Worm (Caenorhabditis elegans) whole organism, young adult: ENCODE data around the gene ntl-9.

Source experiments
- B0336.3 ChIP-seq: fragments of 200-800 bp; sonication (Bioruptor generic); IDR thresholded peaks from 2 replicates; pipeline ENCODE4 v1.3.6; 2022; ENCODE audit warnings: missing genetic modification characterization, missing compliant biosample characterization
- D2030.7 ChIP-seq: fragments of 200-800 bp; sonication (Bioruptor generic); IDR thresholded peaks from 2 replicates; pipeline ENCODE4 v1.3.6; 2022; ENCODE audit warnings: missing genetic modification reagents, missing genetic modification characterization, missing compliant biosample characterization
- F23B12.7 ChIP-seq: sonication (generic microtip); optimal IDR thresholded peaks from 2 replicates; lab custom pipeline; 2017; ENCODE audit warnings: missing genetic modification characterization, mild to moderate bottlenecking, missing compliant biosample characterization, antibody characterized with exemption, moderate library complexity; ENCODE audit not compliant: insufficient read depth
- F33H1.4 ChIP-seq: fragments of 200-800 bp; sonication (Bioruptor generic); IDR thresholded peaks from 2 replicates; pipeline ENCODE4 v1.3.6; 2022; ENCODE audit warnings: missing genetic modification reagents, missing genetic modification characterization, missing compliant biosample characterization
- K11D2.4 ChIP-seq: fragments of 200-800 bp; sonication (Bioruptor generic); IDR thresholded peaks from 2 replicates; pipeline ENCODE4 v1.3.6; 2022; ENCODE audit warnings: missing genetic modification reagents, missing genetic modification characterization, missing compliant biosample characterization
- T26A5.8 ChIP-seq: sonication (generic microtip); optimal IDR thresholded peaks from 2 replicates; lab custom pipeline; 2016; ENCODE audit warnings: missing genetic modification characterization, missing compliant biosample characterization
- Y56A3A.18 ChIP-seq: fragments of 200-800 bp; sonication (Bioruptor generic); IDR thresholded peaks from 2 replicates; pipeline ENCODE4 v1.3.6; 2022; ENCODE audit warnings: missing genetic modification reagents, missing genetic modification characterization, missing compliant biosample characterization
- Y79H2A.3 ChIP-seq: fragments of 200-800 bp; sonication (Bioruptor generic); conservative IDR thresholded peaks from 2 replicates; pipeline ENCODE4 v1.3.6; 2022; ENCODE audit warnings: missing genetic modification reagents, missing genetic modification characterization, missing compliant biosample characterization
- ZK185.1 ChIP-seq: sonication (generic microtip); optimal IDR thresholded peaks from 2 replicates; lab custom pipeline; 2016; ENCODE audit warnings: mild to moderate bottlenecking, missing genetic modification characterization, missing compliant biosample characterization; ENCODE audit not compliant: poor library complexity, severe bottlenecking
- ama-1 ChIP-seq, 3 experiments: fragments of 150-350 bp in 1 of 3; sonication (generic microtip) in 2 of 3; optimal IDR thresholded peaks; 2 replicates each; lab custom pipeline; 2014 to 2018; ENCODE audit warnings: missing biosample characterization in 2 of 3, missing genetic modification characterization in 2 of 3, missing genetic modification reagents in 2 of 3
- aptf-3 ChIP-seq: fragments of 200-800 bp; sonication (Bioruptor generic); IDR thresholded peaks from 2 replicates; pipeline ENCODE4 v1.3.6; 2022; ENCODE audit warnings: missing genetic modification characterization, missing compliant biosample characterization
- bed-1 ChIP-seq: fragments of 200-800 bp; sonication (Bioruptor generic); IDR thresholded peaks from 2 replicates; pipeline ENCODE4 v1.3.6; 2022; ENCODE audit warnings: missing genetic modification reagents, missing genetic modification characterization, missing compliant biosample characterization
- cebp-1 ChIP-seq, 2 experiments: fragments of 200-800 bp in 1 of 2; sonication (Bioruptor generic) in 1 of 2; sonication (generic microtip) in 1 of 2; IDR thresholded peaks in 1 of 2; optimal IDR thresholded peaks in 1 of 2; 2 replicates each; pipeline versions ENCODE4 v1.3.6 to Lab custom; 2017 to 2022; ENCODE audit warnings: missing compliant biosample characterization in 2 of 2, missing genetic modification characterization in 2 of 2, mild to moderate bottlenecking in 1 of 2, missing genetic modification reagents in 1 of 2, moderate library complexity in 1 of 2
- dox-1 ChIP-seq: fragments of 200-800 bp; sonication (Bioruptor generic); IDR thresholded peaks from 2 replicates; pipeline ENCODE4 v1.3.6; 2022; ENCODE audit warnings: missing genetic modification reagents, missing genetic modification characterization, missing compliant biosample characterization
- efl-1 ChIP-seq: fragments of 150-350 bp; optimal IDR thresholded peaks from 2 replicates; lab custom pipeline; 2014; ENCODE audit warnings: missing biosample characterization, missing genetic modification reagents, missing genetic modification characterization
- egrh-3 ChIP-seq: fragments of 200-800 bp; sonication (Bioruptor generic); IDR thresholded peaks from 2 replicates; pipeline ENCODE4 v1.3.6; 2022; ENCODE audit warnings: missing genetic modification reagents, missing genetic modification characterization, missing compliant biosample characterization
- him-1 ChIP-seq: sonication (generic microtip); optimal IDR thresholded peaks from 2 replicates; lab custom pipeline; 2016; ENCODE audit warnings: missing genotype, missing genetic modification reagents, missing genetic modification characterization, missing compliant biosample characterization
- hmg-1.2 ChIP-seq: fragments of 200-800 bp; sonication (Bioruptor generic); IDR thresholded peaks from 2 replicates; pipeline ENCODE4 v1.3.6; 2022; ENCODE audit warnings: missing genetic modification reagents, missing genetic modification characterization, missing compliant biosample characterization
- hsf-1 ChIP-seq: fragments of 200-800 bp; sonication (Bioruptor generic); IDR thresholded peaks from 2 replicates; pipeline ENCODE4 v1.3.6; 2022; ENCODE audit warnings: missing genetic modification reagents, missing genetic modification characterization, missing compliant biosample characterization
- lag-1 ChIP-seq: fragments of 200-800 bp; sonication (Bioruptor generic); IDR thresholded peaks from 2 replicates; pipeline ENCODE4 v1.3.6; 2022; ENCODE audit warnings: missing genetic modification reagents, missing genetic modification characterization, missing compliant biosample characterization
- let-607 ChIP-seq, 2 experiments: fragments of 200-800 bp in 1 of 2; sonication (Bioruptor generic) in 1 of 2; sonication (generic microtip) in 1 of 2; optimal IDR thresholded peaks; 2 replicates each; lab custom pipeline; 2016 to 2018; ENCODE audit warnings: mild to moderate bottlenecking in 2 of 2, missing compliant biosample characterization in 2 of 2, missing genetic modification characterization in 2 of 2, moderate library complexity in 2 of 2, missing genotype in 1 of 2
- lir-1 ChIP-seq: fragments of 200-800 bp; sonication (Bioruptor generic); conservative IDR thresholded peaks from 2 replicates; pipeline ENCODE4 v1.3.6; 2022; ENCODE audit warnings: missing genetic modification reagents, missing genetic modification characterization, missing compliant biosample characterization
- lsl-1 ChIP-seq: fragments of 200-800 bp; sonication (Bioruptor generic); optimal IDR thresholded peaks from 2 replicates; lab custom pipeline; 2018; ENCODE audit warnings: mild to moderate bottlenecking, missing genetic modification characterization, moderate library complexity, missing compliant biosample characterization
- madf-10 ChIP-seq: sonication (generic microtip); optimal IDR thresholded peaks from 2 replicates; lab custom pipeline; 2016; ENCODE audit warnings: mild to moderate bottlenecking, missing genetic modification characterization, missing compliant biosample characterization
- madf-6 ChIP-seq: fragments of 200-800 bp; sonication (Bioruptor generic); IDR thresholded peaks from 2 replicates; pipeline ENCODE4 v1.3.6; 2022; ENCODE audit warnings: missing genetic modification reagents, missing genetic modification characterization, missing compliant biosample characterization
- mes-4 ChIP-seq: sonication (generic microtip); optimal IDR thresholded peaks from 2 replicates; lab custom pipeline; 2016; ENCODE audit warnings: missing genotype, missing genetic modification characterization, missing compliant biosample characterization
- mxl-1 ChIP-seq: sonication (generic microtip); optimal IDR thresholded peaks from 2 replicates; lab custom pipeline; 2016; ENCODE audit warnings: missing genetic modification characterization, missing compliant biosample characterization
- nfya-1 ChIP-seq: sonication (generic microtip); optimal IDR thresholded peaks from 2 replicates; lab custom pipeline; 2017; ENCODE audit warnings: antibody characterized with exemption, missing compliant biosample characterization, missing genetic modification characterization, borderline replicate concordance; ENCODE audit not compliant: insufficient read depth
- nhr-27 ChIP-seq: fragments of 200-800 bp; sonication (Bioruptor generic); optimal IDR thresholded peaks from 2 replicates; lab custom pipeline; 2018; ENCODE audit warnings: mild to moderate bottlenecking, missing genetic modification characterization, moderate library complexity, missing compliant biosample characterization
- pbrm-1 ChIP-seq: fragments of 200-800 bp; sonication (Bioruptor generic); IDR thresholded peaks from 2 replicates; pipeline ENCODE4 v1.3.6; 2022; ENCODE audit warnings: missing genetic modification reagents, missing genetic modification characterization, missing compliant biosample characterization
- rpc-1 ChIP-seq, 2 experiments: fragments of 150-350 bp in 1 of 2; sonication (generic microtip) in 1 of 2; optimal IDR thresholded peaks; 2 replicates each; lab custom pipeline; 2014 to 2018; ENCODE audit warnings: missing biosample characterization in 1 of 2, missing genetic modification characterization in 1 of 2, missing genetic modification reagents in 1 of 2, missing genotype in 1 of 2
- snpc-1.3 ChIP-seq: sonication (generic microtip); optimal IDR thresholded peaks from 2 replicates; lab custom pipeline; 2017; ENCODE audit warnings: missing genetic modification characterization, mild to moderate bottlenecking, missing compliant biosample characterization, antibody characterized with exemption, moderate library complexity, missing genotype, missing genetic modification reagents; ENCODE audit not compliant: insufficient read depth
- somi-1 ChIP-seq: fragments of 200-800 bp; sonication (Bioruptor generic); optimal IDR thresholded peaks from 2 replicates; lab custom pipeline; 2018; ENCODE audit warnings: mild to moderate bottlenecking, missing genetic modification characterization, missing compliant biosample characterization
- sptf-2 ChIP-seq: fragments of 200-800 bp; sonication (Bioruptor generic); optimal IDR thresholded peaks from 2 replicates; lab custom pipeline; 2018; ENCODE audit warnings: mild to moderate bottlenecking, missing genetic modification characterization, missing compliant biosample characterization
- unc-62 ChIP-seq: fragments of 150-350 bp; optimal IDR thresholded peaks from 2 replicates; lab custom pipeline; 2014; ENCODE audit warnings: missing biosample characterization, missing genetic modification reagents, missing genetic modification characterization
- xnd-1 ChIP-seq: sonication (generic microtip); optimal IDR thresholded peaks from 2 replicates; lab custom pipeline; 2016; ENCODE audit warnings: missing genotype, missing genetic modification reagents, missing genetic modification characterization, missing compliant biosample characterization
- zfh-2 ChIP-seq: fragments of 200-800 bp; sonication (Bioruptor generic); conservative IDR thresholded peaks from 2 replicates; pipeline ENCODE4 v1.3.6; 2022; ENCODE audit warnings: missing genetic modification reagents, missing genetic modification characterization, missing compliant biosample characterization
- ztf-28 ChIP-seq: fragments of 200-800 bp; sonication (Bioruptor generic); IDR thresholded peaks from 2 replicates; pipeline ENCODE4 v1.3.6; 2022; ENCODE audit warnings: missing genetic modification reagents, missing genetic modification characterization, missing compliant biosample characterization

The ntl-9 gene

ce11 chrIII:4947352-4947751 lies 3.0 kb downstream of the ntl-9 start (continued):
- TF ChIP-seq aptf-3 (GFP tag; lab: Robert Waterston, UW) (no peak), mxl-1 (tag; lab: Kevin White, UChicago) (no peak), bed-1 (GFP tag; lab: Robert Waterston, UW) (no peak), rpc-1 (optimal IDR thresholded peaks at IDR 0.05; lab: Kevin White, UChicago) (no peak), rpc-1 (tag; optimal IDR thresholded peaks at IDR 0.05; lab: Kevin White, UChicago) (no peak), nfya-1 (tag; lab: Kevin White, UChicago) (no peak), egrh-3 (GFP tag; lab: Robert Waterston, UW) (peak; percentile 71), let-607 (tag; optimal IDR thresholded peaks at IDR 0.05; lab: Kevin White, UChicago) (no peak), lsl-1 (GFP tag; lab: Kevin White, UChicago) (no peak), ztf-28 (GFP tag; lab: Robert Waterston, UW) (0 out of 2 replicates have a peak, but pooled peaks have one; percentile 21), nhr-27 (no peak), T26A5.8 (tag; lab: Kevin White, UChicago) (no peak), him-1 (tag; lab: Kevin White, UChicago) (peak; percentile 5), F33H1.4 (0 out of 2 replicates have a peak, but pooled peaks have one; percentile 8), ama-1 (optimal IDR thresholded peaks at IDR 0.05; lab: Kevin White, UChicago) (no peak), ama-1 (GFP tag; optimal IDR thresholded peaks at IDR 0.05; lab: Kevin White, UChicago) (no peak), xnd-1 (no peak), dox-1 (no peak), K11D2.4 (GFP tag; lab: Robert Waterston, UW) (no peak), B0336.3 (GFP tag; lab: Robert Waterston, UW) (peak; percentile 56; the same call in 1 of the 2 replicates), snpc-1.3 (no peak), sptf-2 (GFP tag; lab: Kevin White, UChicago) (no peak), cebp-1 (GFP tag; IDR thresholded peaks at IDR 0.05; lab: Robert Waterston, UW) (no peak), cebp-1 (tag; optimal IDR thresholded peaks at IDR 0.05; lab: Kevin White, UChicago) (no peak), madf-10 (no peak), lag-1 (GFP tag; lab: Robert Waterston, UW) (no peak), pbrm-1 (GFP tag; lab: Robert Waterston, UW) (0 out of 2 replicates have a peak, but pooled peaks have one; percentile 35), somi-1 (GFP tag; lab: Kevin White, UChicago) (no peak), Y56A3A.18 (GFP tag; lab: Robert Waterston, UW) (no peak), madf-6 (GFP tag; lab: Robert Waterston, UW) (peak; percentile 45), F23B12.7 (tag; lab: Kevin White, UChicago) (no peak), mes-4 (tag; lab: Kevin White, UChicago) (no peak), lir-1 (GFP tag; lab: Robert Waterston, UW) (no peak), hsf-1 (GFP tag; lab: Robert Waterston, UW) (no peak), Y79H2A.3 (no peak)
- TF ChIP-seq, all 124 proteins: peak for 15

ce11 chrIII:4948631-4949030 lies 4.3 kb downstream of the ntl-9 start:
- TF ChIP-seq ZK185.1 (tag; lab: Kevin White, UChicago) = no peak
- TF ChIP-seq zfh-2 (GFP tag; lab: Robert Waterston, UW) = peak; percentile 90
- TF ChIP-seq D2030.7 = peak; percentile 25; the same call in 1 of the 2 replicates
- peak; percentile 63; the same call in 1 of the 2 replicates for TF ChIP-seq egrh-3 (GFP tag; lab: Robert Waterston, UW)
- TF ChIP-seq hmg-1.2 (GFP tag; lab: Robert Waterston, UW) = peak; percentile 52; the same call in 1 of the 2 replicates
- peak; percentile 50; the same call in 1 of the 2 replicates for TF ChIP-seq madf-6 (GFP tag; lab: Robert Waterston, UW)
- peak; percentile 48 for TF ChIP-seq efl-1 (GFP tag; lab: Kevin White, UChicago)
- no peak for TF ChIP-seq unc-62
